Worm (Caenorhabditis elegans) whole organism, L4 larva: Measurements from ENCODE around the gene cdc-25.3.
A peak's percentile ranks its signal among the peaks of the same experiment; 100 is the strongest.

Source experiments
- F10B5.3 ChIP-seq: sonication (generic microtip); optimal IDR thresholded peaks from 2 replicates; lab custom pipeline; 2016; ENCODE audit warnings: mild to moderate bottlenecking, missing genetic modification characterization, missing compliant biosample characterization
- T20F7.1 ChIP-seq: fragments of 200-800 bp; sonication (Bioruptor generic); optimal IDR thresholded peaks from 2 replicates; lab custom pipeline; 2018; ENCODE audit warnings: mild to moderate bottlenecking, missing genetic modification characterization, missing compliant biosample characterization
- T26A8.4 ChIP-seq: fragments of 200-800 bp; sonication (Bioruptor generic); IDR thresholded peaks from 2 replicates; pipeline ENCODE4 v1.3.6; 2022; ENCODE audit warnings: missing genetic modification characterization, missing compliant biosample characterization
- Y105C5A.15 ChIP-seq: fragments of 200-800 bp; sonication (Bioruptor generic); IDR thresholded peaks from 2 replicates; pipeline ENCODE4 v1.3.6; 2022; ENCODE audit warnings: missing genetic modification characterization, missing compliant biosample characterization
- ZK337.2 ChIP-seq: fragments of 200-800 bp; sonication (Bioruptor generic); IDR thresholded peaks from 2 replicates; pipeline ENCODE4 v1.3.6; 2022; ENCODE audit warnings: missing genetic modification reagents, missing genetic modification characterization, missing compliant biosample characterization
- aha-1 ChIP-seq: fragments of 150-350 bp; peaks from one replicate; lab custom pipeline; 2014; ENCODE audit warnings: missing biosample characterization, missing genetic modification characterization
- aly-2 ChIP-seq: sonication (generic microtip); optimal IDR thresholded peaks from 2 replicates; lab custom pipeline; 2018; ENCODE audit warnings: missing biosample characterization, missing genetic modification characterization
- ama-1 ChIP-seq: fragments of 150-350 bp; optimal IDR thresholded peaks from 2 replicates; lab custom pipeline; 2014; ENCODE audit warnings: inconsistent platforms, mixed read lengths
- attf-4 ChIP-seq: sonication (generic microtip); optimal IDR thresholded peaks from 3 replicates; lab custom pipeline; 2017; ENCODE audit warnings: missing biosample characterization, missing genetic modification characterization
- ceh-44 ChIP-seq: fragments of 200-800 bp; sonication (Bioruptor generic); IDR thresholded peaks from 2 replicates; pipeline ENCODE4 v1.3.6; 2022; ENCODE audit warnings: missing genetic modification reagents, missing genetic modification characterization, missing compliant biosample characterization
- ceh-62 ChIP-seq: sonication (generic microtip); optimal IDR thresholded peaks from 2 replicates; lab custom pipeline; 2017; ENCODE audit warnings: missing biosample characterization, missing genetic modification characterization
- ces-1 ChIP-seq: fragments of 150-350 bp; sonication (generic microtip); optimal IDR thresholded peaks from 4 replicates; lab custom pipeline; 2014; ENCODE audit warnings: missing biosample characterization, missing genetic modification reagents, missing genetic modification characterization
- daf-12 ChIP-seq: fragments of 150-350 bp; optimal IDR thresholded peaks from 2 replicates; lab custom pipeline; 2014; ENCODE audit warnings: missing biosample characterization, missing genetic modification reagents, missing genetic modification characterization
- dmd-6 ChIP-seq: fragments of 200-800 bp; sonication (Bioruptor generic); IDR thresholded peaks from 2 replicates; pipeline ENCODE4 v1.3.6; 2022; ENCODE audit warnings: missing genetic modification reagents, missing genetic modification characterization, missing compliant biosample characterization
- dmd-8 ChIP-seq: fragments of 200-800 bp; sonication (Bioruptor generic); IDR thresholded peaks from 2 replicates; pipeline ENCODE4 v1.3.6; 2022; ENCODE audit warnings: missing genetic modification characterization, missing compliant biosample characterization
- dmd-9 ChIP-seq: fragments of 200-800 bp; sonication (Bioruptor generic); IDR thresholded peaks from 2 replicates; pipeline ENCODE4 v1.3.6; 2022; ENCODE audit warnings: missing genetic modification reagents, missing genetic modification characterization, missing compliant biosample characterization
- dpl-1 ChIP-seq: fragments of 150-350 bp; optimal IDR thresholded peaks from 2 replicates; lab custom pipeline; 2014; ENCODE audit warnings: missing biosample characterization, missing genetic modification reagents, missing genetic modification characterization
- dve-1 ChIP-seq: sonication (generic microtip); optimal IDR thresholded peaks from 2 replicates; lab custom pipeline; 2017; ENCODE audit warnings: antibody characterized with exemption, mild to moderate bottlenecking, missing genetic modification characterization, missing compliant biosample characterization; ENCODE audit not compliant: insufficient read depth
- egl-27 ChIP-seq: sonication (generic microtip); optimal IDR thresholded peaks from 3 replicates; lab custom pipeline; 2017; ENCODE audit warnings: missing biosample characterization, missing genetic modification reagents, missing genetic modification characterization
- fkh-10 ChIP-seq: fragments of 150-350 bp; optimal IDR thresholded peaks from 2 replicates; lab custom pipeline; 2014; ENCODE audit warnings: missing biosample characterization, missing genetic modification reagents, missing genetic modification characterization
- hif-1 ChIP-seq, 2 experiments: sonication (generic microtip); optimal IDR thresholded peaks; 2 replicates each; lab custom pipeline; 2016 to 2017; ENCODE audit warnings: missing compliant biosample characterization in 2 of 2, missing genetic modification characterization in 2 of 2, missing genetic modification reagents in 2 of 2, missing genotype in 2 of 2, mild to moderate bottlenecking in 1 of 2
- hlh-11 ChIP-seq: fragments of 200-800 bp; sonication (Bioruptor generic); optimal IDR thresholded peaks from 2 replicates; lab custom pipeline; 2018; ENCODE audit warnings: mild to moderate bottlenecking, missing genetic modification characterization, missing compliant biosample characterization
- hlh-30 ChIP-seq: sonication (generic microtip); optimal IDR thresholded peaks from 2 replicates; lab custom pipeline; 2017; ENCODE audit warnings: antibody characterized with exemption, mild to moderate bottlenecking, missing genetic modification characterization, missing compliant biosample characterization; ENCODE audit not compliant: insufficient read depth
- hmg-1.1 ChIP-seq: fragments of 200-800 bp; sonication (Bioruptor generic); IDR thresholded peaks from 2 replicates; pipeline ENCODE4 v1.3.6; 2022; ENCODE audit warnings: missing genetic modification reagents, missing genetic modification characterization, missing compliant biosample characterization
- lim-7 ChIP-seq: fragments of 200-800 bp; sonication (Bioruptor generic); IDR thresholded peaks from 2 replicates; pipeline ENCODE4 v1.3.6; 2022; ENCODE audit warnings: missing genetic modification characterization, missing compliant biosample characterization
- lin-29 ChIP-seq: fragments of 200-800 bp; sonication (Bioruptor generic); IDR thresholded peaks from 2 replicates; pipeline ENCODE4 v1.3.6; 2022; ENCODE audit warnings: missing genetic modification reagents, missing genetic modification characterization, missing compliant biosample characterization
- lin-39 ChIP-seq: fragments of 150-350 bp; optimal IDR thresholded peaks from 2 replicates; lab custom pipeline; 2014; ENCODE audit warnings: missing biosample characterization, missing genetic modification reagents, missing genetic modification characterization
- lir-3 ChIP-seq: sonication (generic microtip); optimal IDR thresholded peaks from 2 replicates; lab custom pipeline; 2016; ENCODE audit warnings: mild to moderate bottlenecking, missing genetic modification characterization, missing compliant biosample characterization
- lsy-2 ChIP-seq, 2 experiments: fragments of 150-350 bp in 1 of 2; sonication (generic microtip) in 1 of 2; optimal IDR thresholded peaks; 2 replicates each; lab custom pipeline; 2014 to 2017; ENCODE audit warnings: missing biosample characterization in 2 of 2, missing genetic modification characterization in 2 of 2
- mdl-1 ChIP-seq, 2 experiments: fragments of 150-350 bp in 1 of 2; sonication (generic microtip) in 1 of 2; optimal IDR thresholded peaks; 2 replicates each; lab custom pipeline; 2014 to 2017; ENCODE audit warnings: missing biosample characterization in 2 of 2, missing genetic modification characterization in 2 of 2
- nhr-25 ChIP-seq: sonication (generic microtip); optimal IDR thresholded peaks from 2 replicates; lab custom pipeline; 2017; ENCODE audit warnings: missing genetic modification characterization, mild to moderate bottlenecking, missing compliant biosample characterization, antibody characterized with exemption, moderate library complexity, borderline replicate concordance; ENCODE audit not compliant: insufficient read depth
- nhr-42 ChIP-seq: fragments of 200-800 bp; sonication (Bioruptor generic); IDR thresholded peaks from 2 replicates; pipeline ENCODE4 v1.3.6; 2022; ENCODE audit warnings: missing genetic modification characterization, missing compliant biosample characterization
- nhr-76 ChIP-seq: fragments of 150-350 bp; optimal IDR thresholded peaks from 2 replicates; lab custom pipeline; 2014; ENCODE audit warnings: missing biosample characterization, missing genetic modification characterization
- pha-4 ChIP-seq, 2 experiments: fragments of 150-350 bp in 1 of 2; fragments of 200-800 bp in 1 of 2; sonication (Bioruptor generic) in 1 of 2; IDR thresholded peaks in 1 of 2; optimal IDR thresholded peaks in 1 of 2; 2 replicates each; pipeline versions ENCODE4 v1.3.6 to Lab custom; 2014 to 2022; ENCODE audit warnings: missing genetic modification characterization in 2 of 2, missing genetic modification reagents in 2 of 2, missing biosample characterization in 1 of 2, missing compliant biosample characterization in 1 of 2
- rbr-2 ChIP-seq: sonication (generic microtip); optimal IDR thresholded peaks from 2 replicates; lab custom pipeline; 2016; ENCODE audit warnings: missing genotype, missing genetic modification characterization, missing compliant biosample characterization
- saeg-2 ChIP-seq: fragments of 200-800 bp; sonication (Bioruptor generic); IDR thresholded peaks from 2 replicates; pipeline ENCODE4 v1.3.6; 2022; ENCODE audit warnings: missing genetic modification reagents, missing genetic modification characterization, missing compliant biosample characterization
- sdz-12 ChIP-seq: fragments of 200-800 bp; sonication (Bioruptor generic); optimal IDR thresholded peaks from 2 replicates; lab custom pipeline; 2018; ENCODE audit warnings: mild to moderate bottlenecking, missing genetic modification characterization, missing compliant biosample characterization
- tag-97 ChIP-seq: fragments of 200-800 bp; sonication (Bioruptor generic); IDR thresholded peaks from 2 replicates; pipeline ENCODE4 v1.3.6; 2022; ENCODE audit warnings: missing genetic modification characterization, missing compliant biosample characterization
- tra-1 ChIP-seq: fragments of 200-800 bp; sonication (Bioruptor generic); IDR thresholded peaks from 2 replicates; pipeline ENCODE4 v1.3.6; 2022; ENCODE audit warnings: missing genetic modification reagents, missing genetic modification characterization, missing compliant biosample characterization
- unc-130 ChIP-seq: sonication (generic microtip); optimal IDR thresholded peaks from 2 replicates; lab custom pipeline; 2016; ENCODE audit warnings: missing genetic modification reagents, missing genetic modification characterization, missing compliant biosample characterization
- vab-7 ChIP-seq: fragments of 200-800 bp; sonication (Bioruptor generic); IDR thresholded peaks from 2 replicates; pipeline ENCODE4 v1.3.6; 2022; ENCODE audit warnings: missing genetic modification reagents, missing genetic modification characterization, missing compliant biosample characterization
- zfp-2 ChIP-seq: sonication (generic microtip); optimal IDR thresholded peaks from 2 replicates; lab custom pipeline; 2016; ENCODE audit warnings: mild to moderate bottlenecking, missing genetic modification characterization, missing compliant biosample characterization
- zfp-3 ChIP-seq: fragments of 200-800 bp; sonication (Bioruptor generic); conservative IDR thresholded peaks from 2 replicates; pipeline ENCODE4 v1.3.6; 2022; ENCODE audit warnings: missing genetic modification reagents, missing genetic modification characterization, missing compliant biosample characterization
- zip-11 ChIP-seq: fragments of 200-800 bp; sonication (Bioruptor generic); IDR thresholded peaks from 2 replicates; pipeline ENCODE4 v1.3.6; 2022; ENCODE audit warnings: missing genetic modification characterization, missing compliant biosample characterization
- zip-2 ChIP-seq: fragments of 150-350 bp; optimal IDR thresholded peaks from 2 replicates; lab custom pipeline; 2014; ENCODE audit warnings: missing biosample characterization, missing genetic modification characterization

cdc-25.3 gene

ce11 chrIII:8873045-8873457 lies 44.7 kb downstream of the cdc-25.3 start (continued):
- TF ChIP-seq hlh-11 (tag; lab: Kevin White, UChicago) (no peak), daf-12 (tag; lab: Kevin White, UChicago) (no peak), lim-7 (GFP tag; lab: Robert Waterston, UW) (peak; percentile 33; the same call in 1 of the 2 replicates), tag-97 (no peak), vab-7 (GFP tag; lab: Robert Waterston, UW) (peak; percentile 48), T20F7.1 (no peak), rbr-2 (tag; lab: Kevin White, UChicago) (peak; percentile 34), F10B5.3 (tag; lab: Kevin White, UChicago) (no peak), hmg-1.1 (peak; percentile 42)
- TF ChIP-seq, all 104 proteins: peak for 12

DNA sequence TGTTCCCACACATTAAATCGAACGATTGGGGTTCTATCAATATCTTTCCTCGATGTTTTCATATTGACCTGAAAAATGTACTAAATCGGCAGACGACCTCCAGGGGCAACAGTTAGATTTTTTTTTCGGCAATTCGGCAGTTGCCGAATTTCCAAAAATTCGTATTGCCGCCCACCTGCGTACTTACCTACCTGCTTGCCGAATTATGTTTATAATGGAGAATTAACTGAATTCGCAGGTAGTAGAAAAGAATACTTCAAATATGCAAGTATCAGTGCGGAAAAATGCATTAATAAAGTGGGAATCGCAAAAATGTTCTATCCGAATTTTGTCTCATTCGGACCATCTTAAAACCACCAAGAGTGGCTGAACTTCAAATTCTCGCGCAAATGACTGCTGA lies 48.1 kb downstream of the cdc-25.3 start:
- TF ChIP-seq aha-1 (tag; lab: Kevin White, UChicago) (peak; percentile 94), dmd-9 (no peak)
- TF ChIP-seq, all 104 proteins: peak for 1

ce11 chrIII:8867922-8868655 lies 49.6 kb downstream of the cdc-25.3 start:
- TF ChIP-seq egl-27 (no peak), saeg-2 (no peak), dmd-9 (no peak), pha-4 (GFP tag; IDR thresholded peaks at IDR 0.05; lab: Robert Waterston, UW) (no peak), pha-4 (tag; optimal IDR thresholded peaks at IDR 0.05; lab: Kevin White, UChicago) (no peak), nhr-25 (tag; lab: Kevin White, UChicago) (no peak), dmd-6 (GFP tag; lab: Robert Waterston, UW) (peak; percentile 91), T26A8.4 (GFP tag; lab: Robert Waterston, UW) (peak; percentile 43), dpl-1 (GFP tag; lab: Kevin White, UChicago) (peak; percentile 33), dmd-8 (0 out of 2 replicates have a peak, but pooled peaks have one; percentile 54), ZK337.2 (GFP tag; lab: Robert Waterston, UW) (no peak), ceh-44 (no peak), sdz-12 (GFP tag; lab: Kevin White, UChicago) (no peak), ama-1 (peak; percentile 85), tra-1 (no peak), Y105C5A.15 (GFP tag; lab: Robert Waterston, UW) (no peak), nhr-76 (tag; lab: Kevin White, UChicago) (no peak), aly-2 (tag; lab: Kevin White, UChicago) (no peak), nhr-42 (GFP tag; lab: Robert Waterston, UW) (no peak), vab-7 (GFP tag; lab: Robert Waterston, UW) (no peak), lir-3 (tag; lab: Kevin White, UChicago) (no peak), unc-130 (no peak), lsy-2 (tag; optimal IDR thresholded peaks at IDR 0.05; lab: Kevin White, UChicago) (peak in 1 of 2 experiments; percentile 70), zfp-2 (tag; lab: Kevin White, UChicago) (no peak), lin-39 (no peak), fkh-10 (GFP tag; lab: Kevin White, UChicago) (no peak), hif-1 (tag; optimal IDR thresholded peaks at IDR 0.05; lab: Kevin White, UChicago) (no peak), hlh-30 (tag; lab: Kevin White, UChicago) (peak; percentile 74), mdl-1 (tag; optimal IDR thresholded peaks at IDR 0.05; lab: Kevin White, UChicago) (peak in 1 of 2 experiments; percentile 67), ces-1 (GFP tag; lab: Kevin White, UChicago) (no peak), lin-29 (GFP tag; lab: Robert Waterston, UW) (no peak), T20F7.1 (peak; percentile 55), ceh-62 (no peak), attf-4 (no peak), dve-1 (peak; percentile 93), zfp-3 (GFP tag; lab: Robert Waterston, UW) (no peak), daf-12 (tag; lab: Kevin White, UChicago) (no peak), zip-11 (GFP tag; lab: Robert Waterston, UW) (no peak), zip-2 (tag; lab: Kevin White, UChicago) (no peak)
